Worm (Caenorhabditis elegans) whole organism, L2 larva: ENCODE data around the gene C31E10.11.

Source experiments
- F13H6.1 ChIP-seq: sonication (generic microtip); optimal IDR thresholded peaks from 2 replicates; lab custom pipeline; 2016; ENCODE audit warnings: missing genetic modification characterization, missing compliant biosample characterization
- Y55F3AM.14 ChIP-seq: fragments of 200-800 bp; sonication (Bioruptor generic); optimal IDR thresholded peaks from 2 replicates; lab custom pipeline; 2018; ENCODE audit warnings: mild to moderate bottlenecking, missing genetic modification characterization, missing compliant biosample characterization
- alr-1 ChIP-seq: fragments of 150-350 bp; optimal IDR thresholded peaks from 2 replicates; lab custom pipeline; 2014; ENCODE audit warnings: missing biosample characterization, missing genetic modification characterization
- aly-2 ChIP-seq: fragments of 150-350 bp; optimal IDR thresholded peaks from 2 replicates; lab custom pipeline; 2014; ENCODE audit warnings: missing biosample characterization, missing genetic modification characterization
- dmd-4 ChIP-seq: sonication (generic microtip); optimal IDR thresholded peaks from 2 replicates; lab custom pipeline; 2017; ENCODE audit warnings: missing biosample characterization, missing genetic modification characterization
- elt-3 ChIP-seq: sonication (generic microtip); optimal IDR thresholded peaks from 2 replicates; lab custom pipeline; 2017; ENCODE audit warnings: missing biosample characterization, missing genetic modification characterization
- fos-1 ChIP-seq: fragments of 150-350 bp; optimal IDR thresholded peaks from 2 replicates; lab custom pipeline; 2014; ENCODE audit warnings: missing biosample characterization, missing genetic modification characterization
- lin-11 ChIP-seq: fragments of 150-350 bp; sonication (generic microtip); optimal IDR thresholded peaks from 2 replicates; lab custom pipeline; 2014; ENCODE audit warnings: missing biosample characterization, missing genetic modification characterization, inconsistent platforms, mixed read lengths
- nhr-11 ChIP-seq: fragments of 150-350 bp; optimal IDR thresholded peaks from 2 replicates; lab custom pipeline; 2014; ENCODE audit warnings: missing biosample characterization, missing genetic modification characterization
- nhr-12 ChIP-seq: fragments of 150-350 bp; optimal IDR thresholded peaks from 2 replicates; lab custom pipeline; 2014; ENCODE audit warnings: missing biosample characterization, missing genetic modification characterization
- nhr-77 ChIP-seq: fragments of 150-350 bp; optimal IDR thresholded peaks from 2 replicates; lab custom pipeline; 2014; ENCODE audit warnings: missing biosample characterization, missing genetic modification characterization
- unc-62 ChIP-seq: fragments of 150-350 bp; optimal IDR thresholded peaks from 2 replicates; lab custom pipeline; 2014; ENCODE audit warnings: missing biosample characterization, missing genetic modification reagents, missing genetic modification characterization
- zag-1 ChIP-seq: fragments of 150-350 bp; optimal IDR thresholded peaks from 2 replicates; lab custom pipeline; 2014; ENCODE audit warnings: missing biosample characterization, missing genetic modification characterization

DNA sequence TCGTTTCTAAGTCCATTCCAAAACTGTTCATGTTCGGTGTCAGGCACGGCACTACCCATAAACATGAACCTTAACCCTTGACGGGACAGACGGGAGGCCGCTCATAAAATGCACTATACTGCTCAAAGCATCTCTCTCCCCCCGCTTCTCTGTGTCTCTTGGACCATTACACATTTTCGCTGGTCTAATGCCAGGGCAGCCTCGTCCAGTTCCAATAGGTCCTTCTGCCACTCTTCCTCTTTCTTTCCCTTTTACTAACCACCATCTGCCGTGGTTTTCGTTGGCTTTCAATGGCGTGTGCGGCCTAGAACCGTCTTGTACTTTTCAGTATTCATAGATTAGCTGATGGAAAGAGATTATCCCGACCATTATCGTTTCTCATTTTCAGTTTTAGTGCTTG lies 42.4 kb downstream of the C31E10.11 start:
- TF ChIP-seq elt-3 (tag; lab: Kevin White, UChicago) = no peak
- no peak for TF ChIP-seq fos-1 (tag; lab: Kevin White, UChicago)
- TF ChIP-seq Y55F3AM.14 (GFP tag; lab: Kevin White, UChicago) = no peak
- TF ChIP-seq F13H6.1 (tag; lab: Kevin White, UChicago) = no peak
- no peak for TF ChIP-seq dmd-4
- no peak for TF ChIP-seq aly-2 (tag; lab: Kevin White, UChicago)
- no peak for TF ChIP-seq zag-1 (tag; lab: Kevin White, UChicago)
- TF ChIP-seq nhr-11 (tag; lab: Kevin White, UChicago) = no peak
- no peak for TF ChIP-seq lin-11 (tag; lab: Kevin White, UChicago)
- TF ChIP-seq unc-62 (GFP tag; lab: Kevin White, UChicago) = no peak
- TF ChIP-seq nhr-77 (tag; lab: Kevin White, UChicago) = no peak
- no peak for TF ChIP-seq nhr-12 (tag; lab: Kevin White, UChicago)
- no peak for TF ChIP-seq alr-1
